Fruit fly (Drosophila melanogaster) whole organism, embryonic: ENCODE measurements around the gene Nepl12.

Experiments used
- Antp ChIP-seq: fragments of 200-800 bp; sonication (Bioruptor generic); optimal IDR thresholded peaks from 3 replicates; lab custom pipeline; 2016; ENCODE audit warnings: missing biosample characterization, missing genetic modification characterization
- Bgb ChIP-seq: fragments of 200-800 bp; sonication (Bioruptor generic); IDR thresholded peaks from 2 replicates; pipeline ENCODE4 v1.3.6; 2022; ENCODE audit warnings: missing biosample characterization, missing genetic modification characterization; ENCODE audit not compliant: partially characterized antibody
- CG12104 ChIP-seq: fragments of 200-800 bp; sonication (Bioruptor generic); optimal IDR thresholded peaks from 3 replicates; lab custom pipeline; 2016; ENCODE audit warnings: missing biosample characterization, missing genetic modification characterization
- CG15269 ChIP-seq: fragments of 200-800 bp; sonication (Bioruptor generic); optimal IDR thresholded peaks from 2 replicates; lab custom pipeline; 2018; ENCODE audit warnings: missing biosample characterization, mild to moderate bottlenecking, missing genetic modification characterization, moderate library complexity
- CG16863 ChIP-seq: fragments of 200-800 bp; sonication (Bioruptor generic); optimal IDR thresholded peaks from 3 replicates; lab custom pipeline; 2016; ENCODE audit warnings: missing biosample characterization, missing genetic modification characterization
- CG17186 ChIP-seq: fragments of 200-800 bp; sonication (Bioruptor generic); optimal IDR thresholded peaks from 3 replicates; lab custom pipeline; 2017; ENCODE audit warnings: missing biosample characterization, missing genetic modification reagents, missing genetic modification characterization
- CG18011 ChIP-seq: fragments of 200-800 bp; sonication (Bioruptor generic); optimal IDR thresholded peaks from 2 replicates; lab custom pipeline; 2017; ENCODE audit warnings: missing biosample characterization, missing genetic modification characterization, mild to moderate bottlenecking, moderate library complexity, missing genotype
- CG18262 ChIP-seq: fragments of 200-800 bp; optimal IDR thresholded peaks from 3 replicates; lab custom pipeline; 2019; ENCODE audit warnings: missing biosample characterization, mild to moderate bottlenecking, missing genetic modification characterization, moderate library complexity
- CG18599 ChIP-seq: fragments of 200-800 bp; sonication (Bioruptor generic); optimal IDR thresholded peaks from 3 replicates; lab custom pipeline; 2017; ENCODE audit warnings: missing biosample characterization, missing genetic modification characterization, mild to moderate bottlenecking, moderate library complexity, missing genetic modification reagents
- CG2129 ChIP-seq: fragments of 200-800 bp; sonication (Bioruptor generic); IDR thresholded peaks from 2 replicates; pipeline ENCODE4 v1.3.6; 2022; ENCODE audit warnings: missing biosample characterization, missing genetic modification characterization; ENCODE audit not compliant: partially characterized antibody
- CG3163 ChIP-seq: fragments of 200-800 bp; sonication (Bioruptor generic); optimal IDR thresholded peaks from 3 replicates; lab custom pipeline; 2016; ENCODE audit warnings: missing biosample characterization, missing genetic modification characterization
- CG3407 ChIP-seq: fragments of 200-800 bp; sonication (Bioruptor generic); optimal IDR thresholded peaks from 2 replicates; lab custom pipeline; 2018; ENCODE audit warnings: missing biosample characterization, mild to moderate bottlenecking, missing genetic modification characterization
- CG3726 ChIP-seq: fragments of 200-800 bp; sonication (Bioruptor generic); IDR thresholded peaks from 3 replicates; pipeline ENCODE4, ENCODE4 v1.3.6; 2022; ENCODE audit warnings: missing biosample characterization, missing genetic modification characterization
- CG3847 ChIP-seq: fragments of 200-800 bp; sonication (Bioruptor generic); IDR thresholded peaks from 2 replicates; pipeline ENCODE4 v1.3.6; 2022; ENCODE audit warnings: missing biosample characterization, missing genetic modification characterization
- CG6272 ChIP-seq: fragments of 200-800 bp; sonication (Bioruptor generic); IDR thresholded peaks from 2 replicates; pipeline ENCODE4 v1.3.6; 2022; ENCODE audit warnings: missing biosample characterization, missing genetic modification characterization
- CG8944 ChIP-seq: fragments of 200-800 bp; sonication (Bioruptor generic); optimal IDR thresholded peaks from 3 replicates; lab custom pipeline; 2016; ENCODE audit warnings: missing biosample characterization, missing genetic modification characterization
- CG9437 ChIP-seq: fragments of 200-800 bp; sonication (Bioruptor generic); optimal IDR thresholded peaks from 2 replicates; lab custom pipeline; 2018; ENCODE audit warnings: missing biosample characterization, mild to moderate bottlenecking, missing genetic modification characterization
- CG9727 ChIP-seq: fragments of 200-800 bp; sonication (Bioruptor generic); optimal IDR thresholded peaks from 3 replicates; lab custom pipeline; 2017; ENCODE audit warnings: missing biosample characterization, mild to moderate bottlenecking, missing genetic modification characterization
- Dek ChIP-seq: fragments of 200-800 bp; sonication (Bioruptor generic); optimal IDR thresholded peaks from 3 replicates; lab custom pipeline; 2019; ENCODE audit warnings: missing biosample characterization, mild to moderate bottlenecking, missing genetic modification characterization, moderate library complexity
- Eip74EF ChIP-seq, 2 experiments: fragments of 200-800 bp in 1 of 2; fragments of >200 bp in 1 of 2; sonication (Bioruptor generic) in 1 of 2; optimal IDR thresholded peaks; 2 replicates each; lab custom pipeline; 2017 to 2019; ENCODE audit warnings: missing biosample characterization in 2 of 2, missing genetic modification characterization in 2 of 2, mild to moderate bottlenecking in 1 of 2, moderate library complexity in 1 of 2
- Elba2 ChIP-seq: fragments of 200-800 bp; sonication (Bioruptor generic); optimal IDR thresholded peaks from 3 replicates; lab custom pipeline; 2016; ENCODE audit warnings: missing biosample characterization, missing genetic modification characterization
- HLH3B ChIP-seq: fragments of 200-800 bp; sonication (Bioruptor generic); IDR thresholded peaks from 2 replicates; pipeline ENCODE4 v1.3.6; 2022; ENCODE audit warnings: missing biosample characterization, missing genetic modification characterization
- Kr ChIP-seq: fragments of 200-800 bp; sonication (Bioruptor generic); optimal IDR thresholded peaks from 2 replicates; lab custom pipeline; 2017; ENCODE audit warnings: missing biosample characterization, mild to moderate bottlenecking, missing genetic modification characterization
- Mad ChIP-seq: fragments of 200-800 bp; sonication (Bioruptor generic); optimal IDR thresholded peaks from 2 replicates; lab custom pipeline; 2016; ENCODE audit warnings: missing biosample characterization, missing genetic modification characterization
- Side ChIP-seq: fragments of 200-800 bp; sonication (Bioruptor generic); optimal IDR thresholded peaks from 2 replicates; lab custom pipeline; 2016; ENCODE audit warnings: missing biosample characterization, missing genetic modification characterization
- Sox100B ChIP-seq: fragments of 200-800 bp; sonication (Bioruptor generic); optimal IDR thresholded peaks from 3 replicates; lab custom pipeline; 2018; ENCODE audit warnings: missing biosample characterization, mild to moderate bottlenecking, missing genetic modification characterization
- Spps ChIP-seq: fragments of 200-800 bp; sonication (Bioruptor generic); optimal IDR thresholded peaks from 2 replicates; lab custom pipeline; 2018; ENCODE audit warnings: missing biosample characterization, mild to moderate bottlenecking, missing genetic modification characterization
- Tbp ChIP-seq: fragments of >200 bp; optimal IDR thresholded peaks from 2 replicates; lab custom pipeline; 2018; ENCODE audit warnings: missing biosample characterization, missing genetic modification characterization
- ato ChIP-seq: fragments of 200-800 bp; sonication (Bioruptor generic); IDR thresholded peaks from 2 replicates; pipeline ENCODE4 v1.3.6; 2022; ENCODE audit warnings: missing biosample characterization, missing genetic modification characterization; ENCODE audit not compliant: partially characterized antibody
- ci ChIP-seq: fragments of 200-800 bp; sonication (Bioruptor generic); IDR thresholded peaks from 3 replicates; pipeline ENCODE4 v1.3.6; 2022; ENCODE audit warnings: missing biosample characterization, missing genetic modification characterization
- cwo ChIP-seq: fragments of 200-800 bp; sonication (Bioruptor generic); optimal IDR thresholded peaks from 3 replicates; lab custom pipeline; 2017; ENCODE audit warnings: missing biosample characterization, missing genetic modification characterization, mild to moderate bottlenecking, moderate library complexity, missing genetic modification reagents
- emc ChIP-seq: fragments of 200-800 bp; sonication (Bioruptor generic); optimal IDR thresholded peaks from 2 replicates; lab custom pipeline; 2016; ENCODE audit warnings: missing biosample characterization, missing genetic modification characterization
- esg ChIP-seq: fragments of 200-800 bp; sonication (Bioruptor generic); conservative IDR thresholded peaks from 2 replicates; pipeline ENCODE4 v1.3.6; 2022; ENCODE audit warnings: missing biosample characterization, missing genetic modification characterization
- eyg ChIP-seq: fragments of 200-800 bp; sonication (Bioruptor generic); optimal IDR thresholded peaks from 3 replicates; lab custom pipeline; 2016; ENCODE audit warnings: missing biosample characterization, missing genetic modification characterization
- gcm2 ChIP-seq: fragments of 200-800 bp; sonication (Bioruptor generic); optimal IDR thresholded peaks from 2 replicates; lab custom pipeline; 2016; ENCODE audit warnings: missing biosample characterization, missing genetic modification characterization
- grn ChIP-seq: fragments of 200-800 bp; sonication (Bioruptor generic); optimal IDR thresholded peaks from 3 replicates; lab custom pipeline; 2017; ENCODE audit warnings: missing biosample characterization, missing genetic modification characterization
- h ChIP-seq: fragments of >200 bp; optimal IDR thresholded peaks from 2 replicates; lab custom pipeline; 2017
- hb ChIP-seq: fragments of 200-800 bp; sonication (Bioruptor generic); IDR thresholded peaks from 3 replicates; pipeline ENCODE4 v1.3.6; 2022; ENCODE audit warnings: missing biosample characterization, missing genetic modification characterization; ENCODE audit not compliant: partially characterized antibody
- luna ChIP-seq: fragments of 200-800 bp; sonication (Bioruptor generic); optimal IDR thresholded peaks from 2 replicates; lab custom pipeline; 2016; ENCODE audit warnings: missing biosample characterization, missing genetic modification characterization
- otp ChIP-seq: fragments of 200-800 bp; sonication (Bioruptor generic); IDR thresholded peaks from 3 replicates; pipeline ENCODE4, ENCODE4 v1.3.6; 2022; ENCODE audit warnings: missing biosample characterization, missing genetic modification characterization
- pho ChIP-seq: fragments of 200-800 bp; sonication (Bioruptor generic); optimal IDR thresholded peaks from 2 replicates; lab custom pipeline; 2016; ENCODE audit warnings: missing biosample characterization, missing genetic modification characterization
- pita ChIP-seq: fragments of 200-800 bp; sonication (Bioruptor generic); optimal IDR thresholded peaks from 2 replicates; lab custom pipeline; 2017; ENCODE audit warnings: missing biosample characterization, mild to moderate bottlenecking, missing genetic modification characterization
- rib ChIP-seq: fragments of 200-800 bp; sonication (Bioruptor generic); IDR thresholded peaks from 2 replicates; pipeline ENCODE4 v1.3.6; 2022; ENCODE audit warnings: missing biosample characterization, missing genetic modification characterization
- sc ChIP-seq, 3 experiments: fragments of >200 bp in 2 of 3; fragments of 200-800 bp in 1 of 3; sonication (Bioruptor generic) in 1 of 3; optimal IDR thresholded peaks; 2 replicates in 2 of 3; 3 replicates in 1 of 3; lab custom pipeline; 2017; ENCODE audit warnings: mild to moderate bottlenecking in 1 of 3, missing biosample characterization in 1 of 3, missing genetic modification characterization in 1 of 3, missing genetic modification reagents in 1 of 3
- sqz ChIP-seq: fragments of 200-800 bp; sonication (Bioruptor generic); optimal IDR thresholded peaks from 3 replicates; lab custom pipeline; 2018; ENCODE audit warnings: missing biosample characterization, mild to moderate bottlenecking, missing genetic modification characterization
- tgo ChIP-seq: fragments of 200-800 bp; sonication (Bioruptor generic); IDR thresholded peaks from 3 replicates; pipeline ENCODE4 v1.3.6; 2022; ENCODE audit warnings: missing biosample characterization, missing genetic modification characterization
- trem ChIP-seq: fragments of 200-800 bp; optimal IDR thresholded peaks from 3 replicates; lab custom pipeline; 2019; ENCODE audit warnings: missing biosample characterization, mild to moderate bottlenecking, missing genetic modification characterization, moderate library complexity
- trh ChIP-seq: fragments of 200-800 bp; sonication (Bioruptor generic); optimal IDR thresholded peaks from 2 replicates; lab custom pipeline; 2016; ENCODE audit warnings: missing biosample characterization, missing genetic modification characterization
- usp ChIP-seq: fragments of >200 bp; optimal IDR thresholded peaks from 2 replicates; lab custom pipeline; 2017; ENCODE audit warnings: missing biosample characterization, missing genetic modification characterization
- vvl ChIP-seq: fragments of 200-800 bp; sonication (Bioruptor generic); IDR thresholded peaks from 2 replicates; pipeline ENCODE4 v1.3.6; 2022; ENCODE audit warnings: missing biosample characterization, missing genetic modification characterization
- yki ChIP-seq: fragments of >200 bp; optimal IDR thresholded peaks from 3 replicates; lab custom pipeline; 2018

The Nepl12 gene

DNA sequence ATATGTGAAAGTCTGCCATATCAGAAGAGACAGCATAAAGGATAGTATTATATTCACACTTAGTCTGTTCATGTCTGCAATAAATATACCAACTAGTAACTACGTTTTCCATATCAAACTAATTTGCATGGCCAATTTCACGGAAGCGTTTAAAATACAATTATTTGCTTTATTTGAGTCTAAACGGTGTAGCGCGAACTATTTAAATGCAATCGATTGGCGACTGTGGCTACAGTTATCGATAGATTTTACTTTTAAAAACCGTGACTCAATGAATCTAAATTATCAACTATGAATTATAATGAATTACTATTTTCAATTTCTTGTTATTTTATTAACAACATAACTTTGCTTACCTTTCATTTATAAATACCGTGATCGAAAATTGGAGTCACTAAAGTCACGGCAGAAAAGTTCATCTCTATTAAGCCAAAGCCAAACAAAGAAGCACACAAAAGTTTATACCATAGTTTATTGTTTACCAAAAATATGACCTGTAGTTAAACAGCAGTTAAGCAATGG lies 48.4 kb upstream of the Nepl12 start, which contains the start of the genes CG9427 and CG8319 (continued):
- TF ChIP-seq cwo (GFP tag; lab: Kevin White, UChicago) (peak; percentile 30), ci (GFP tag; lab: Robert Waterston, UW) (peak; percentile 60; the same call in 1 of the 3 replicates), CG3163 (peak; percentile 10), h (lab: Kevin White, UChicago) (no peak), HLH3B (GFP tag; lab: Robert Waterston, UW) (no peak), Elba2 (peak; percentile 16), CG12104 (GFP tag; lab: Kevin White, UChicago) (peak; percentile 30), luna (GFP tag; lab: Kevin White, UChicago) (no peak), tgo (peak; percentile 55; the same call in 2 of the 3 replicates), Kr (GFP tag; lab: Kevin White, UChicago) (no peak), pho (GFP tag; lab: Kevin White, UChicago) (peak; percentile 62), eyg (GFP tag; lab: Kevin White, UChicago) (no peak), Mad (GFP tag; lab: Kevin White, UChicago) (peak; percentile 39), hb (GFP tag; lab: Robert Waterston, UW) (peak; percentile 74), CG18011 (GFP tag; lab: Kevin White, UChicago) (peak; percentile 33), trem (tag; lab: Kevin White, UChicago) (peak; percentile 86), CG16863 (GFP tag; lab: Kevin White, UChicago) (peak; percentile 49), Spps (tag; lab: Kevin White, UChicago) (peak; percentile 50), Tbp (GFP tag; lab: Kevin White, UChicago) (no peak), CG18599 (peak; percentile 39), Bgb (GFP tag; lab: Robert Waterston, UW) (peak; percentile 78), vvl (GFP tag; lab: Robert Waterston, UW) (peak; percentile 66), trh (GFP tag; lab: Kevin White, UChicago) (peak; percentile 22), CG3847 (GFP tag; lab: Robert Waterston, UW) (peak; percentile 55), CG2129 (GFP tag; lab: Robert Waterston, UW) (peak; percentile 75), pita (GFP tag; lab: Kevin White, UChicago) (no peak), CG17186 (peak; percentile 63), gcm2 (no peak), CG18262 (tag; lab: Kevin White, UChicago) (peak; percentile 61), CG8944 (peak; percentile 34), CG9727 (GFP tag; lab: Kevin White, UChicago) (peak; percentile 71), CG15269 (tag; lab: Kevin White, UChicago) (peak; percentile 62), Dek (tag; lab: Kevin White, UChicago) (peak; percentile 71), CG6272 (GFP tag; lab: Robert Waterston, UW) (no peak), Side (GFP tag; lab: Kevin White, UChicago) (peak; percentile 24), ato (GFP tag; lab: Robert Waterston, UW) (peak; percentile 16; the same call in 1 of the 2 replicates), usp (GFP tag; lab: Kevin White, UChicago) (no peak), CG9437 (GFP tag; lab: Kevin White, UChicago) (peak; percentile 9), emc (GFP tag; lab: Kevin White, UChicago) (no peak), otp (GFP tag; lab: Robert Waterston, UW) (no peak), esg (GFP tag; lab: Robert Waterston, UW) (peak; percentile 56; the same call in 1 of the 2 replicates), Sox100B (GFP tag; lab: Kevin White, UChicago) (peak; percentile 30), Antp (GFP tag; lab: Kevin White, UChicago) (peak; percentile 2), CG3726 (GFP tag; lab: Robert Waterston, UW) (0 out of 3 replicates have a peak, but pooled peaks have one; percentile 58), rib (GFP tag; lab: Robert Waterston, UW) (no peak), sc (optimal IDR thresholded peaks at IDR 0.05; lab: Kevin White, UChicago) (no peak), sc (GFP tag; optimal IDR thresholded peaks at IDR 0.05; lab: Kevin White, UChicago) (no peak), CG3407 (GFP tag; lab: Kevin White, UChicago) (peak; percentile 17), yki (lab: Kevin White, UChicago) (no peak), Eip74EF (GFP tag; optimal IDR thresholded peaks at IDR 0.05; lab: Kevin White, UChicago) (no peak), grn (GFP tag; lab: Kevin White, UChicago) (no peak), sqz (GFP tag; lab: Kevin White, UChicago) (no peak)
